Worm (Caenorhabditis elegans) whole organism, L3 larva: ENCODE measurements around the gene F44D12.8.

ENCODE experiments used
- ama-1 ChIP-seq: fragments of 150-350 bp; optimal IDR thresholded peaks from 2 replicates; lab custom pipeline; 2018
- ceh-16 ChIP-seq: sonication (generic microtip); optimal IDR thresholded peaks from 2 replicates; lab custom pipeline; 2017; ENCODE audit warnings: missing biosample characterization, missing genetic modification characterization
- ceh-28 ChIP-seq: fragments of 150-350 bp; optimal IDR thresholded peaks from 2 replicates; lab custom pipeline; 2014; ENCODE audit warnings: missing biosample characterization, missing genetic modification reagents, missing genetic modification characterization
- egl-27 ChIP-seq: sonication (generic microtip); optimal IDR thresholded peaks from 4 replicates; lab custom pipeline; 2017; ENCODE audit warnings: missing biosample characterization, missing genetic modification reagents, missing genetic modification characterization
- jun-1 ChIP-seq: fragments of 150-350 bp; optimal IDR thresholded peaks from 2 replicates; lab custom pipeline; 2014; ENCODE audit warnings: missing biosample characterization, missing genetic modification reagents, missing genetic modification characterization
- nhr-23 ChIP-seq: fragments of 150-350 bp; optimal IDR thresholded peaks from 2 replicates; lab custom pipeline; 2014; ENCODE audit warnings: missing biosample characterization, missing genetic modification reagents, missing genetic modification characterization
- nhr-237 ChIP-seq: fragments of 150-350 bp; optimal IDR thresholded peaks from 2 replicates; lab custom pipeline; 2014; ENCODE audit warnings: missing biosample characterization, missing genetic modification characterization
- skn-1 ChIP-seq: fragments of 150-350 bp; optimal IDR thresholded peaks from 2 replicates; lab custom pipeline; 2014; ENCODE audit warnings: missing biosample characterization, missing genetic modification characterization
- unc-62 ChIP-seq: fragments of 150-350 bp; sonication (generic microtip); optimal IDR thresholded peaks from 4 replicates; lab custom pipeline; 2014; ENCODE audit warnings: missing biosample characterization, missing genetic modification reagents, missing genetic modification characterization
- zag-1 ChIP-seq: fragments of 150-350 bp; optimal IDR thresholded peaks from 2 replicates; lab custom pipeline; 2014; ENCODE audit warnings: missing biosample characterization, missing genetic modification characterization
- ztf-11 ChIP-seq: fragments of 150-350 bp; optimal IDR thresholded peaks from 2 replicates; lab custom pipeline; 2014; ENCODE audit warnings: missing biosample characterization, missing genetic modification characterization

DNA sequence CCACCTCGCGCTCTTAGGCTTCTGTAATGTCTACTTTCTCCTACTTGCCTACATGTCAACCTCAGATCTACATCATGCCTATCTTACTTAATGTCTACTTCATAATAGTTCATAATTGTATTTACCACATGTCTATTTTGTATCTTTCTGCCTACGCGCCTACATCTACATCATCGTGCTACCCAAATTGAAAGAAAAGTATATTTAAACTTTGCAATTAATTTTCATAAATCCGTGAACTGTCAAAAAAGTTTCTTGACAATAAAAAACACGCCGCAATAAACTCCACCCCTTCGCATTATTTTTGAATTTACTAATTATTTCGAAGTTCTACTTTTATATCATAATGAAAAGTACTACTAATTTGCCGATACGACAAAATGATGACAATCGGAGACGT is at the start of gene F44D12.8:
- no peak for TF ChIP-seq jun-1 (tag; lab: Kevin White, UChicago)
- TF ChIP-seq ztf-11, result no peak
- TF ChIP-seq nhr-237, result no peak
- no peak for TF ChIP-seq skn-1 (tag; lab: Kevin White, UChicago)
- TF ChIP-seq nhr-23 (tag; lab: Kevin White, UChicago), result no peak
- no peak for TF ChIP-seq zag-1 (tag; lab: Kevin White, UChicago)
- no peak for TF ChIP-seq ama-1 (lab: Kevin White, UChicago)
- TF ChIP-seq unc-62 (GFP tag; lab: Kevin White, UChicago), result no peak
- no peak for TF ChIP-seq egl-27
- no peak for TF ChIP-seq ceh-28 (tag; lab: Kevin White, UChicago)
- TF ChIP-seq ceh-16 (tag; lab: Kevin White, UChicago), result no peak
